Fruit fly (Drosophila melanogaster) whole organism, embryonic: ENCODE data around the gene Cap-D2.

Source experiments
- CG11085 ChIP-seq: fragments of 200-800 bp; sonication (Bioruptor generic); IDR thresholded peaks from 2 replicates; pipeline ENCODE4 v1.3.6; 2022; ENCODE audit warnings: missing biosample characterization, missing genetic modification characterization
- CG12299 ChIP-seq: fragments of 200-800 bp; sonication (Bioruptor generic); optimal IDR thresholded peaks from 2 replicates; lab custom pipeline; 2018; ENCODE audit warnings: missing biosample characterization, mild to moderate bottlenecking, missing genetic modification characterization
- CG6854 ChIP-seq: fragments of 200-800 bp; sonication (Bioruptor generic); optimal IDR thresholded peaks from 3 replicates; lab custom pipeline; 2017; ENCODE audit warnings: missing biosample characterization, mild to moderate bottlenecking, missing genetic modification characterization
- CG8478 ChIP-seq: fragments of >200 bp; optimal IDR thresholded peaks from 2 replicates; lab custom pipeline; 2018
- Drgx ChIP-seq: fragments of 200-800 bp; sonication (Bioruptor generic); IDR thresholded peaks from 2 replicates; pipeline ENCODE4 v1.3.6; 2022; ENCODE audit warnings: missing biosample characterization, missing genetic modification characterization
- Hr78 ChIP-seq, 2 experiments: fragments of 200-800 bp in 1 of 2; fragments of >200 bp in 1 of 2; sonication (Bioruptor generic) in 1 of 2; optimal IDR thresholded peaks; 2 replicates each; lab custom pipeline; 2017 to 2019; ENCODE audit warnings: missing biosample characterization in 2 of 2, missing genetic modification characterization in 2 of 2, mild to moderate bottlenecking in 1 of 2, moderate library complexity in 1 of 2
- pzg ChIP-seq: fragments of 200-800 bp; sonication (Bioruptor generic); optimal IDR thresholded peaks from 3 replicates; lab custom pipeline; 2018; ENCODE audit warnings: missing biosample characterization, mild to moderate bottlenecking, missing genetic modification characterization, moderate library complexity

- TF ChIP-seq CG8478 (lab: Kevin White, UChicago), result no peak
- TF ChIP-seq CG6854 (GFP tag; lab: Kevin White, UChicago), result no peak
- TF ChIP-seq Hr78 (GFP tag; optimal IDR thresholded peaks at IDR 0.05; lab: Kevin White, UChicago), result no peak
- no peak for TF ChIP-seq CG12299 (tag; lab: Kevin White, UChicago)
- TF ChIP-seq pzg, result no peak
- no peak for TF ChIP-seq CG11085 (GFP tag; lab: Robert Waterston, UW)
- no peak for TF ChIP-seq Drgx
Observed at dm6 chr3R:29715277-29715676, 39.8 kb downstream of the Cap-D2 start, which contains the start of gene Dup99B.
